Worm (Caenorhabditis elegans): Measurements from ENCODE around the gene ttr-19.
A peak's percentile ranks its signal among the peaks of the same experiment; 100 is the strongest.

Gene ttr-19

ce11 chrV:10190081-10190556 is 37.1 kb downstream of the ttr-19 start, which contains the start of gene ZK856.5:
ZK856.5 (minus strand) TSS chrV:10190131.
- TF ChIP-seq ceh-6 (GFP tag; optimal IDR thresholded peaks at IDR 0.05) = no peak
- peak; percentile 44 for TF ChIP-seq elt-2 (tag; optimal IDR thresholded peaks at IDR 0.05)

DNA sequence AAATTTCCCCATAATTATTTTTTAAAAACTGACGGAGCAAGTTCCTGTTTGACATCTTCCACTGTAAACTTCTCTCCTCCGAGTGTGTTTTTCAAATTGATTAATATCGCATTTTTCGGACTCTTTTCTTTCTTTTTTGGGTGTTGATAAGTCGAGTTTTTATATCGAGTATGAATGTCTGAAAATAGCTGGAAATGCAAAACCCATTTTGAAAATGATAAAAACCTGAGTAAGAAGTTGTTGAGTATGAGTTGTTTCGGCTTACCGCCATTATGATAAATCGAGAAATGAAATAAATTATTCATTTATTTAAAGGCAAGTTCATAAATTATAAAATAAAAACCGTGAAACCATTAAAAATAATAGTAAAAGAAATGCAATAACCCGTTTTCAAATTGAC is 41.5 kb downstream of the ttr-19 start, which contains the start of gene ZK856.18:
Gene ZK856.18, minus strand, starts transcription at position 289 of the 400 bp plus-strand sequence.
- no peak for TF ChIP-seq hlh-30 (tag; optimal IDR thresholded peaks at IDR 0.05; ENCODE audit: insufficient read depth)

ce11 chrV:10183810-10184209 is 43.4 kb downstream of the ttr-19 start:
- TF ChIP-seq lim-6 (tag; optimal IDR thresholded peaks at IDR 0.05) = no peak
- TF ChIP-seq hlh-30 (tag; optimal IDR thresholded peaks at IDR 0.05; ENCODE audit: insufficient read depth) = no peak
- TF ChIP-seq ceh-24 (tag; optimal IDR thresholded peaks at IDR 0.05) = no peak
- TF ChIP-seq ztf-16 (tag; optimal IDR thresholded peaks at IDR 0.05) = no peak
- no peak for TF ChIP-seq ref-2 (tag; optimal IDR thresholded peaks at IDR 0.05)
- no peak for TF ChIP-seq hlh-13 (GFP tag; optimal IDR thresholded peaks at IDR 0.05)
- TF ChIP-seq unc-55 (GFP tag; optimal IDR thresholded peaks at IDR 0.05) = no peak
- TF ChIP-seq ceh-9 (tag; optimal IDR thresholded peaks at IDR 0.05) = no peak

DNA sequence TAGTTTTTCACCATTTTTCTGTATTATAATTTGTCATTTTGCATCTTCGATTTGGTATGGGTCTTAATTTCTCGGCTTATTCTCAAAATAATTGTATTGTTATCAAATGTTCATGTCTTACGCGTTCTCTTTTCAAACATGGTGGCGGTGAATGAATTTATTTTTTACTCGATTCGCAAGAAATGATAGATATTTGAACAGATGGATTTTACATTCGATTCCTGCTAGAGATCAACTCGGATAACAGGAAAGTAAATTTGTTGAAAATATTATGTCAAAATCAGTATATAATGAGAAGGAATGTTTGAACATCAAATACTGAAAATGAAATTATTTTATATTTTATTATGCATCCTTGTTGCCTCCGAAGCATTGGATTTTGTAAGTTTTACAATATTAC is 44.2 kb downstream of the ttr-19 start, which contains the start of gene ZK856.4:
Gene ZK856.4, plus strand, starts transcription at position 301 of the 400 bp plus-strand sequence.
- no peak for TF ChIP-seq K09A11.1 (tag; optimal IDR thresholded peaks at IDR 0.05; ENCODE audit: insufficient read depth)
- TF ChIP-seq pat-9 (tag; optimal IDR thresholded peaks at IDR 0.05) = no peak
- TF ChIP-seq ceh-18 (tag; optimal IDR thresholded peaks at IDR 0.05) = no peak
- no peak for TF ChIP-seq tbx-7 (tag; optimal IDR thresholded peaks at IDR 0.05)
- TF ChIP-seq ceh-9 (tag; optimal IDR thresholded peaks at IDR 0.05) = no peak

ce11 chrV:10179235-10179634 is 48.0 kb downstream of the ttr-19 start, which contains the start of gene cul-5:
cul-5 (plus strand) TSS chrV:10179535.
- peak; percentile 11 for TF ChIP-seq elt-2 (tag; optimal IDR thresholded peaks at IDR 0.05)
- no peak for TF ChIP-seq hlh-6 (tag; optimal IDR thresholded peaks at IDR 0.05)
- TF ChIP-seq hlh-13 (GFP tag; optimal IDR thresholded peaks at IDR 0.05) = no peak
- no peak for TF ChIP-seq ceh-2 (tag; optimal IDR thresholded peaks at IDR 0.05)

- TF ChIP-seq ceh-2 (tag; optimal IDR thresholded peaks at IDR 0.05) (peak; percentile 63), C38D4.7 (GFP tag; optimal IDR thresholded peaks at IDR 0.05) (no peak), ama-1 (optimal IDR thresholded peaks at IDR 0.05) (no peak), ceh-48 (tag; optimal IDR thresholded peaks at IDR 0.05) (peak; percentile 37), nhr-232 (tag; optimal IDR thresholded peaks at IDR 0.05) (no peak), hlh-13 (GFP tag; optimal IDR thresholded peaks at IDR 0.05) (no peak), fkh-6 (tag; optimal IDR thresholded peaks at IDR 0.05) (no peak), ceh-22 (tag; optimal IDR thresholded peaks at IDR 0.05) (no peak), pag-3 (tag; optimal IDR thresholded peaks at IDR 0.05; ENCODE audit: borderline replicate concordance) (no peak), sox-4 (tag; optimal IDR thresholded peaks at IDR 0.05) (no peak), zip-5 (tag; optimal IDR thresholded peaks at IDR 0.05) (peak; percentile 52), che-1 (tag; optimal IDR thresholded peaks at IDR 0.05) (no peak), ceh-6 (GFP tag; optimal IDR thresholded peaks at IDR 0.05) (no peak), ttx-3 (tag; optimal IDR thresholded peaks at IDR 0.05) (no peak), unc-55 (GFP tag; optimal IDR thresholded peaks at IDR 0.05) (no peak), K09A11.1 (tag; optimal IDR thresholded peaks at IDR 0.05; ENCODE audit: insufficient read depth) (no peak), syd-9 (tag; optimal IDR thresholded peaks at IDR 0.05) (no peak), pha-2 (tag; optimal IDR thresholded peaks at IDR 0.05) (no peak), C08G9.2 (tag; optimal IDR thresholded peaks at IDR 0.05) (peak; percentile 77), ceh-31 (tag; optimal IDR thresholded peaks at IDR 0.05) (peak; percentile 94), fax-1 (tag; optimal IDR thresholded peaks at IDR 0.05) (peak; percentile 39), ceh-45 (GFP tag; IDR thresholded peaks at IDR 0.05) (no peak), hlh-30 (tag; optimal IDR thresholded peaks at IDR 0.05; ENCODE audit: insufficient read depth) (no peak), npax-4 (tag; optimal IDR thresholded peaks at IDR 0.05) (no peak), dve-1 (tag; optimal IDR thresholded peaks at IDR 0.05) (no peak), elt-2 (tag; optimal IDR thresholded peaks at IDR 0.05) (peak; percentile 54), mec-3 (tag; optimal IDR thresholded peaks at IDR 0.05; ENCODE audit: borderline replicate concordance) (no peak), ets-4 (tag; optimal IDR thresholded peaks at IDR 0.05) (peak; percentile 73), sox-2 (GFP tag; IDR thresholded peaks at IDR 0.05) (no peak), hlh-8 (tag; optimal IDR thresholded peaks at IDR 0.05) (peak; percentile 52), lin-11 (tag; optimal IDR thresholded peaks at IDR 0.05) (no peak), dmd-4 (tag; optimal IDR thresholded peaks at IDR 0.05; ENCODE audit: borderline replicate concordance) (no peak)
Observed at ce11 chrV:10178166-10178565, 49.1 kb downstream of the ttr-19 start.

Measured in whole organism, late embryonic.